Fruit fly (Drosophila melanogaster): ENCODE data around the gene CG15014.
A peak's percentile ranks its signal among the peaks of the same experiment; 100 is the strongest.

The CG15014 gene

dm6 chr3L:4292120-4292697 lies 29.9 kb downstream of the CG15014 start, which contains the start of the genes CG15012 and Fdx2:
CG15012 (minus strand) TSS chr3L:4292246.
Fdx2 (plus strand) TSS chr3L:4292482.
- peak; percentile 26 for TF ChIP-seq noc (tag; optimal IDR thresholded peaks at IDR 0.05)

dm6 chr3L:4288591-4289056 lies 33.4 kb downstream of the CG15014 start, which contains the start of gene Hexo1:
Hexo1 (plus strand) TSS chr3L:4288641.
- peak; percentile 75 for TF ChIP-seq noc (tag; optimal IDR thresholded peaks at IDR 0.05)

dm6 chr3L:4286784-4287183 lies 35.3 kb downstream of the CG15014 start, which contains the start of gene TfIIEbeta:
TfIIEbeta (plus strand) TSS chr3L:4287038.
- no peak for TF ChIP-seq noc (tag; optimal IDR thresholded peaks at IDR 0.05)

- no peak for TF ChIP-seq noc (tag; optimal IDR thresholded peaks at IDR 0.05)
Observed at dm6 chr3L:4283428-4284089, 38.5 kb downstream of the CG15014 start, which contains the start of the genes srw and CG1316. srw (minus strand) TSS chr3L:4283478. CG1316 (plus strand) TSS chr3L:4283851.

dm6 chr3L:4282627-4283026 lies 39.4 kb downstream of the CG15014 start, which contains the start of gene CG11583:
CG11583 (minus strand) TSS chr3L:4282817.
- TF ChIP-seq noc (tag; optimal IDR thresholded peaks at IDR 0.05): no peak

dm6 chr3L:4277796-4278195 lies 44.3 kb downstream of the CG15014 start, which contains the start of gene Ctl1:
Ctl1 (plus strand) TSS chr3L:4277962.
- no peak for TF ChIP-seq noc (tag; optimal IDR thresholded peaks at IDR 0.05)

dm6 chr3L:4272167-4272773 lies 49.8 kb downstream of the CG15014 start:
- TF ChIP-seq noc (tag; optimal IDR thresholded peaks at IDR 0.05): no peak
